Worm (Caenorhabditis elegans) whole organism, L2 larva: ENCODE results near the gene W02F12.8.

Experiments used
- R02D3.7 ChIP-seq: fragments of 150-350 bp; optimal IDR thresholded peaks from 2 replicates; lab custom pipeline; 2014; ENCODE audit warnings: missing biosample characterization, missing genetic modification characterization
- alr-1 ChIP-seq: fragments of 150-350 bp; optimal IDR thresholded peaks from 2 replicates; lab custom pipeline; 2014; ENCODE audit warnings: missing biosample characterization, missing genetic modification characterization
- ceh-82 ChIP-seq: fragments of 150-350 bp; optimal IDR thresholded peaks from 2 replicates; lab custom pipeline; 2014; ENCODE audit warnings: missing biosample characterization, missing genetic modification characterization
- elt-1 ChIP-seq: fragments of 150-350 bp; optimal IDR thresholded peaks from 2 replicates; lab custom pipeline; 2014; ENCODE audit warnings: missing biosample characterization, missing genetic modification characterization
- elt-3 ChIP-seq: sonication (generic microtip); optimal IDR thresholded peaks from 2 replicates; lab custom pipeline; 2017; ENCODE audit warnings: missing biosample characterization, missing genetic modification characterization
- fos-1 ChIP-seq: fragments of 150-350 bp; optimal IDR thresholded peaks from 2 replicates; lab custom pipeline; 2014; ENCODE audit warnings: missing biosample characterization, missing genetic modification characterization
- lsy-2 ChIP-seq, 2 experiments: fragments of 150-350 bp in 1 of 2; sonication (generic microtip) in 1 of 2; optimal IDR thresholded peaks; 2 replicates each; lab custom pipeline; 2014 to 2017; ENCODE audit warnings: missing biosample characterization in 2 of 2, missing genetic modification characterization in 2 of 2
- nhr-129 ChIP-seq: fragments of 150-350 bp; optimal IDR thresholded peaks from 2 replicates; lab custom pipeline; 2014; ENCODE audit warnings: missing biosample characterization, missing genetic modification characterization
- sma-9 ChIP-seq, 2 experiments: fragments of 150-350 bp in 1 of 2; sonication (generic microtip) in 1 of 2; optimal IDR thresholded peaks; 2 replicates each; lab custom pipeline; 2014 to 2016; ENCODE audit warnings: missing genetic modification characterization in 2 of 2, mild to moderate bottlenecking in 1 of 2, missing biosample characterization in 1 of 2, missing compliant biosample characterization in 1 of 2, missing genetic modification reagents in 1 of 2, moderate library complexity in 1 of 2
- unc-39 ChIP-seq: fragments of 150-350 bp; optimal IDR thresholded peaks from 2 replicates; lab custom pipeline; 2014; ENCODE audit warnings: missing biosample characterization, missing genetic modification characterization
- ztf-4 ChIP-seq: fragments of 150-350 bp; optimal IDR thresholded peaks from 2 replicates; lab custom pipeline; 2014; ENCODE audit warnings: missing biosample characterization, missing genetic modification characterization

- TF ChIP-seq unc-39 (tag; lab: Kevin White, UChicago) (no peak), ztf-4 (tag; lab: Kevin White, UChicago) (no peak), ceh-82 (peak; percentile 88), lsy-2 (tag; optimal IDR thresholded peaks at IDR 0.05; lab: Kevin White, UChicago) (peak in 1 of 2 experiments; percentile 43), sma-9 (GFP tag; optimal IDR thresholded peaks at IDR 0.05; lab: Kevin White, UChicago) (peak; percentile 14), sma-9 (tag; optimal IDR thresholded peaks at IDR 0.05; lab: Kevin White, UChicago) (no peak), nhr-129 (tag; lab: Kevin White, UChicago) (peak; percentile 67), fos-1 (tag; lab: Kevin White, UChicago) (peak; percentile 38), elt-3 (no peak), R02D3.7 (no peak), elt-1 (tag; lab: Kevin White, UChicago) (no peak), alr-1 (tag; lab: Kevin White, UChicago) (no peak)
Measured at ce11 chrV:6658765-6659164, 35.8 kb downstream of the W02F12.8 start.
